Worm (Caenorhabditis elegans) whole organism, L4/young adult: Measurements from ENCODE around the gene haf-1.

Experiments used
- W03F9.2 ChIP-seq: fragments of 150-350 bp; optimal IDR thresholded peaks from 2 replicates; lab custom pipeline; 2014; ENCODE audit warnings: missing biosample characterization, missing genetic modification characterization
- dao-5 ChIP-seq: sonication (generic microtip); optimal IDR thresholded peaks from 2 replicates; lab custom pipeline; 2016; ENCODE audit warnings: missing genotype, missing genetic modification characterization, moderate library complexity, missing compliant biosample characterization
- him-1 ChIP-seq: sonication (generic microtip); optimal IDR thresholded peaks from 2 replicates; lab custom pipeline; 2016; ENCODE audit warnings: missing genotype, missing genetic modification reagents, missing genetic modification characterization, missing compliant biosample characterization

ce11 chrIV:17346599-17347218 lies 29.5 kb upstream of the haf-1 start, which contains the start of the genes clec-197 and clec-198:
- no peak for TF ChIP-seq W03F9.2 (tag; lab: Kevin White, UChicago)
- TF ChIP-seq dao-5 (tag; lab: Kevin White, UChicago), result no peak
- no peak for TF ChIP-seq him-1
